Worm (Caenorhabditis elegans): ENCODE measurements around the gene ztf-18.

DNA sequence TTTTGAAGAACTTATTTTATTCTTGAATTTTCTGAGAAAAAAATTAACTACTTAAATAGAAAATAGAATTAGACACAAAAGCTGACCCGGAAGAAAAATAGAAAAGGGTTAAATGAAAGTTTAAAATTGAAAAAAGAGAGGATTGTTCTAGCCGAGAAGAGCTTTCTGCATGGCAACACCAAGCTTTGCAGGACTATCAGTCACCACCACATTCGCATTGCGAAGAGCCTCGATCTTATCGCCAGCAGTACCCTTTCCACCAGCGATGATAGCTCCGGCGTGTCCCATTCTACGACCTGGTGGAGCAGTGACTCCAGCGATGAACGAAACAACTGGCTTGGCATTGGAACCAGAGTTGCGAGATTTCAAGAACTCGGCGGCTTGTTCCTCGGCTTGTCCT lies 4.6 kb upstream of the ztf-18 start:
- TF ChIP-seq egrh-3 (GFP tag; IDR thresholded peaks at IDR 0.05) = no peak
- TF ChIP-seq efl-1 (GFP tag; optimal IDR thresholded peaks at IDR 0.05) = no peak
- TF ChIP-seq cebp-2 (GFP tag; IDR thresholded peaks at IDR 0.05) = no peak
- peak; percentile 30; the same call in 1 of the 2 replicates for TF ChIP-seq madf-6 (GFP tag; IDR thresholded peaks at IDR 0.05)
- no peak for TF ChIP-seq pha-4 (tag; optimal IDR thresholded peaks at IDR 0.05)
- TF ChIP-seq let-526 (GFP tag; IDR thresholded peaks at IDR 0.05) = no peak
- TF ChIP-seq akir-1 (GFP tag; optimal IDR thresholded peaks at IDR 0.05) = no peak
- TF ChIP-seq F23B12.7 (tag; optimal IDR thresholded peaks at IDR 0.05; ENCODE audit: insufficient read depth) = no peak
- TF ChIP-seq F37B4.10 (GFP tag; IDR thresholded peaks at IDR 0.05) = no peak
- no peak for TF ChIP-seq ets-4 (GFP tag; optimal IDR thresholded peaks at IDR 0.05)
- TF ChIP-seq dpl-1 (GFP tag; optimal IDR thresholded peaks at IDR 0.05) = no peak
- TF ChIP-seq him-1 (tag; optimal IDR thresholded peaks at IDR 0.05) = peak; percentile 39
- no peak for TF ChIP-seq rec-8 (tag; optimal IDR thresholded peaks at IDR 0.05)
- TF ChIP-seq lin-35 (GFP tag; optimal IDR thresholded peaks at IDR 0.05) = no peak

Data from whole organism, young adult.